In the genomic region with DNA sequence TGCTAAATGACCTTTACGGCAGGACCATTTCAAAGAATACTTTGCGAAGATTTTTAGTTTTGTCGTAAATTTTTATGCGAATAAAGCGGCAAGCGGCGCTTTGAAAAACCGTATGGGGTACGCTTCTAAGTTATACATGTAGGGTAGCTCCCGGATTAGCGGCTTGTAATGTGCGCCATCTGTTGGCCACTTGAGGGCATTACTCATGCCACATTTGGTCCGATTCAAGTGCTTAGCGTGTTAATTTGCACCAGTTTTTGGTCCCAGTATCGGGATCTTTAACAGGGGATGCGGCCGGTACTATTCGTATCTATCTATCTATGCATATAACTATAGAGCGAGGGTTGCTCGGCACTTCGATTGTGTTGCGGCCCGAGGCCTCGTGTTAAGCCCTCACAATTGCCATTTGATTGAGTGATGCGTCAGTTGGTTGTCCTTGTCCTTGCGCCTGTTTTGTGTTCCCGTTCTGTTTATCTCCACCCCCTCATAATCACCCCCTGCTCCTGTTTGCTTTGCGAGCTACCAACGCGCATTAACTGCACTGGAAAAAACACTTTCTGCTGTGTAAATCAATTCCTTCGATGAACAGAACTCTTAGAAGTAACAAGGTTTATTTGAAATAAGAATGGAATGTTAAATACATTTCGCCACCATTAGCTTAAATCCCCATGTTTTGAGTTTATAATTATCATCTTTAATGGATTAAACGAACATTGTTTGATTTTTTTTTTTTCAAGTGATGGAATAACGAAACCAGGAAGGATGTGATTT, we compare ENCODE assay signal across 1 fruit fly cellular context.
TF ChIP-seq lines count a peak whose summit lies in the region.

No protein-coding gene starts in this region.

TF ChIP-seq in whole organism, embryonic, 481 proteins besides CTCF, POLR2A, EP300 and RAD21 (continued from another document and continues in another):
- TF ChIP-seq insv (GFP tag; optimal IDR thresholded peaks at IDR 0.05; lab: Kevin White, UChicago) (no peak), Stat92E (GFP tag; optimal IDR thresholded peaks at IDR 0.05; lab: Kevin White, UChicago) (no peak), dmrt99B (tag; optimal IDR thresholded peaks at IDR 0.05; lab: Kevin White, UChicago) (peak; percentile 49), tgo (GFP tag; IDR thresholded peaks at IDR 0.05; lab: Robert Waterston, UW) (no peak), mirr (GFP tag; optimal IDR thresholded peaks at IDR 0.05; lab: Kevin White, UChicago) (no peak), usp (GFP tag; optimal IDR thresholded peaks at IDR 0.05; lab: Kevin White, UChicago) (no peak), exex (tag; optimal IDR thresholded peaks at IDR 0.05; lab: Kevin White, UChicago) (no peak), Dip2 (GFP tag; IDR thresholded peaks at IDR 0.05; lab: Robert Waterston, UW) (no peak), CG16813 (GFP tag; IDR thresholded peaks at IDR 0.05; lab: Robert Waterston, UW; ENCODE audit: partially characterized antibody) (no peak), CG8388 (GFP tag; optimal IDR thresholded peaks at IDR 0.05; lab: Kevin White, UChicago) (peak; percentile 27), Camta (GFP tag; optimal IDR thresholded peaks at IDR 0.05; lab: Kevin White, UChicago) (no peak), HHEX (GFP tag; optimal IDR thresholded peaks at IDR 0.05; lab: Kevin White, UChicago) (no peak), ATbp (GFP tag; optimal IDR thresholded peaks at IDR 0.05; lab: Kevin White, UChicago) (peak; percentile 31), CG3281 (GFP tag; optimal IDR thresholded peaks at IDR 0.05; lab: Kevin White, UChicago) (no peak), CG13894 (tag; optimal IDR thresholded peaks at IDR 0.05; lab: Kevin White, UChicago) (no peak), CG10959 (GFP tag; IDR thresholded peaks at IDR 0.05; lab: Robert Waterston, UW) (no peak), CG17802 (tag; optimal IDR thresholded peaks at IDR 0.05; lab: Kevin White, UChicago) (peak; percentile 20), Eip74EF (GFP tag; optimal IDR thresholded peaks at IDR 0.05; lab: Kevin White, UChicago) (no peak), CG2120 (GFP tag; optimal IDR thresholded peaks at IDR 0.05; lab: Kevin White, UChicago) (no peak), dati (GFP tag; IDR thresholded peaks at IDR 0.05; lab: Robert Waterston, UW) (no peak), chm (GFP tag; IDR thresholded peaks at IDR 0.05; lab: Robert Waterston, UW) (no peak), CG6813 (GFP tag; optimal IDR thresholded peaks at IDR 0.05; lab: Kevin White, UChicago) (no peak), tna (GFP tag; IDR thresholded peaks at IDR 0.05; lab: Robert Waterston, UW; ENCODE audit: partially characterized antibody) (no peak), E2f2 (GFP tag; IDR thresholded peaks at IDR 0.05; lab: Robert Waterston, UW) (no peak), Dref (GFP tag; IDR thresholded peaks at IDR 0.05; lab: Robert Waterston, UW) (no peak), Trl (optimal IDR thresholded peaks at IDR 0.05; lab: Kevin White, UChicago) (no peak), Trl (GFP tag; optimal IDR thresholded peaks at IDR 0.05; lab: Kevin White, UChicago) (no peak), Poxn (GFP tag; IDR thresholded peaks at IDR 0.05; lab: Robert Waterston, UW) (no peak), fu2 (GFP tag; optimal IDR thresholded peaks at IDR 0.05; lab: Kevin White, UChicago) (no peak), CG17385 (GFP tag; optimal IDR thresholded peaks at IDR 0.05; lab: Kevin White, UChicago) (no peak), Optix (GFP tag; IDR thresholded peaks at IDR 0.05; lab: Robert Waterston, UW) (no peak), so (GFP tag; IDR thresholded peaks at IDR 0.05; lab: Robert Waterston, UW) (no peak), unc-4 (GFP tag; IDR thresholded peaks at IDR 0.05; lab: Robert Waterston, UW; ENCODE audit: partially characterized antibody) (no peak), pfk (GFP tag; optimal IDR thresholded peaks at IDR 0.05; lab: Kevin White, UChicago) (no peak), CG18011 (GFP tag; optimal IDR thresholded peaks at IDR 0.05; lab: Kevin White, UChicago) (no peak), Atf-2 (GFP tag; optimal IDR thresholded peaks at IDR 0.05; lab: Kevin White, UChicago) (no peak), CG14965 (GFP tag; optimal IDR thresholded peaks at IDR 0.05; lab: Kevin White, UChicago; ENCODE audit: borderline replicate concordance) (no peak), Hr78 (GFP tag; optimal IDR thresholded peaks at IDR 0.05; lab: Kevin White, UChicago) (no peak), CG30020 (tag; optimal IDR thresholded peaks at IDR 0.05; lab: Kevin White, UChicago) (no peak), CG7987 (GFP tag; optimal IDR thresholded peaks at IDR 0.05; lab: Kevin White, UChicago) (no peak), Ravus (GFP tag; IDR thresholded peaks at IDR 0.05; lab: Robert Waterston, UW) (no peak), Sox102F (GFP tag; optimal IDR thresholded peaks at IDR 0.05; lab: Kevin White, UChicago) (no peak), ftz-f1 (GFP tag; optimal IDR thresholded peaks at IDR 0.05; lab: Kevin White, UChicago) (no peak), ttk (GFP tag; IDR thresholded peaks at IDR 0.05; lab: Robert Waterston, UW) (no peak), h (optimal IDR thresholded peaks at IDR 0.05; lab: Kevin White, UChicago) (no peak), slbo (GFP tag; IDR thresholded peaks at IDR 0.05; lab: Robert Waterston, UW) (no peak), CG6175 (GFP tag; IDR thresholded peaks at IDR 0.05; lab: Robert Waterston, UW) (no peak), Fer3 (tag; optimal IDR thresholded peaks at IDR 0.05; lab: Kevin White, UChicago) (no peak), disco-r (GFP tag; optimal IDR thresholded peaks at IDR 0.05; lab: Kevin White, UChicago) (no peak), ap (GFP tag; IDR thresholded peaks at IDR 0.05; lab: Robert Waterston, UW) (no peak), CG8290 (GFP tag; optimal IDR thresholded peaks at IDR 0.05; lab: Kevin White, UChicago) (no peak), CG8290 (tag; optimal IDR thresholded peaks at IDR 0.05; lab: Kevin White, UChicago) (no peak), Dfd (GFP tag; optimal IDR thresholded peaks at IDR 0.05; lab: Kevin White, UChicago) (no peak), maf-S (GFP tag; optimal IDR thresholded peaks at IDR 0.05; lab: Kevin White, UChicago) (no peak), peb (GFP tag; IDR thresholded peaks at IDR 0.05; lab: Robert Waterston, UW) (no peak), CG11560 (tag; IDR thresholded peaks at IDR 0.05; lab: Robert Waterston, UW) (no peak), tx (GFP tag; optimal IDR thresholded peaks at IDR 0.05; lab: Kevin White, UChicago) (no peak), Atf3 (GFP tag; optimal IDR thresholded peaks at IDR 0.05; lab: Kevin White, UChicago) (no peak), CG14014 (GFP tag; IDR thresholded peaks at IDR 0.05; lab: Robert Waterston, UW) (no peak), CG11695 (GFP tag; IDR thresholded peaks at IDR 0.05; lab: Robert Waterston, UW) (no peak), aop (GFP tag; IDR thresholded peaks at IDR 0.05; lab: Robert Waterston, UW) (no peak), CG13424 (tag; optimal IDR thresholded peaks at IDR 0.05; lab: Kevin White, UChicago) (peak; percentile 28), Xbp1 (GFP tag; optimal IDR thresholded peaks at IDR 0.05; lab: Kevin White, UChicago) (no peak), eve (GFP tag; optimal IDR thresholded peaks at IDR 0.05; lab: Kevin White, UChicago) (peak in 1 of 2 experiments; percentile 20), CG2889 (GFP tag; IDR thresholded peaks at IDR 0.05; lab: Robert Waterston, UW) (no peak), CG5245 (GFP tag; optimal IDR thresholded peaks at IDR 0.05; lab: Kevin White, UChicago) (no peak), dan (GFP tag; IDR thresholded peaks at IDR 0.05; lab: Robert Waterston, UW) (no peak), CG7963 (GFP tag; IDR thresholded peaks at IDR 0.05; lab: Robert Waterston, UW; ENCODE audit: partially characterized antibody) (no peak), CG3847 (GFP tag; IDR thresholded peaks at IDR 0.05; lab: Robert Waterston, UW) (no peak), bcd (GFP tag; optimal IDR thresholded peaks at IDR 0.05; lab: Kevin White, UChicago) (no peak), zfh2 (GFP tag; optimal IDR thresholded peaks at IDR 0.05; lab: Kevin White, UChicago) (no peak), Mad (GFP tag; optimal IDR thresholded peaks at IDR 0.05; lab: Kevin White, UChicago) (no peak), CG4424 (GFP tag; optimal IDR thresholded peaks at IDR 0.05; lab: Kevin White, UChicago) (peak; percentile 57), CG4707 (GFP tag; optimal IDR thresholded peaks at IDR 0.05; lab: Kevin White, UChicago) (no peak), HLH54F (GFP tag; optimal IDR thresholded peaks at IDR 0.05; lab: Kevin White, UChicago) (no peak), CG10267 (tag; optimal IDR thresholded peaks at IDR 0.05; lab: Kevin White, UChicago) (peak; percentile 59), pan (optimal IDR thresholded peaks at IDR 0.05; lab: Kevin White, UChicago) (no peak), pan (GFP tag; optimal IDR thresholded peaks at IDR 0.05 in 1 of 2, IDR thresholded peaks at IDR 0.05 in 1 of 2) (no peak), mld (GFP tag; IDR thresholded peaks at IDR 0.05; lab: Robert Waterston, UW; ENCODE audit: partially characterized antibody) (no peak), CG10366 (GFP tag; IDR thresholded peaks at IDR 0.05; lab: Robert Waterston, UW) (no peak; the same call in 1 of the 2 replicates), luna (GFP tag; optimal IDR thresholded peaks at IDR 0.05; lab: Kevin White, UChicago) (no peak), tap (tag; optimal IDR thresholded peaks at IDR 0.05; lab: Kevin White, UChicago) (no peak), H2.0 (GFP tag; IDR thresholded peaks at IDR 0.05; lab: Robert Waterston, UW) (no peak), B-H2 (GFP tag; optimal IDR thresholded peaks at IDR 0.05; lab: Kevin White, UChicago) (no peak), gcm (GFP tag; optimal IDR thresholded peaks at IDR 0.05; lab: Kevin White, UChicago) (no peak), CG13287 (GFP tag; IDR thresholded peaks at IDR 0.05; lab: Robert Waterston, UW; ENCODE audit: partially characterized antibody) (no peak), otp (GFP tag; IDR thresholded peaks at IDR 0.05; lab: Robert Waterston, UW) (no peak), nerfin-2 (GFP tag; IDR thresholded peaks at IDR 0.05; lab: Robert Waterston, UW; ENCODE audit: partially characterized antibody) (no peak), bab2 (GFP tag; optimal IDR thresholded peaks at IDR 0.05; lab: Kevin White, UChicago) (peak; percentile 15), pnt (GFP tag; optimal IDR thresholded peaks at IDR 0.05; lab: Kevin White, UChicago) (no peak), CG11085 (GFP tag; IDR thresholded peaks at IDR 0.05; lab: Robert Waterston, UW) (no peak), CG11696 (GFP tag; IDR thresholded peaks at IDR 0.05; lab: Robert Waterston, UW) (no peak), CG12219 (GFP tag; optimal IDR thresholded peaks at IDR 0.05; lab: Kevin White, UChicago) (peak; percentile 15), CG8924 (tag; optimal IDR thresholded peaks at IDR 0.05; lab: Kevin White, UChicago) (peak; percentile 11), jumu (GFP tag; optimal IDR thresholded peaks at IDR 0.05; lab: Kevin White, UChicago) (peak; percentile 25), CG9437 (GFP tag; optimal IDR thresholded peaks at IDR 0.05; lab: Kevin White, UChicago) (no peak), hkb (optimal IDR thresholded peaks at IDR 0.05; lab: Kevin White, UChicago) (no peak), hkb (GFP tag; IDR thresholded peaks at IDR 0.05; lab: Robert Waterston, UW) (no peak), kni (GFP tag; optimal IDR thresholded peaks at IDR 0.05; lab: Kevin White, UChicago) (peak; percentile 63), CG8089 (GFP tag; optimal IDR thresholded peaks at IDR 0.05; lab: Kevin White, UChicago) (peak; percentile 18), Sry-β (GFP tag; optimal IDR thresholded peaks at IDR 0.05; lab: Kevin White, UChicago) (no peak), CG1529 (GFP tag; optimal IDR thresholded peaks at IDR 0.05; lab: Kevin White, UChicago) (no peak), Doc2 (GFP tag; IDR thresholded peaks at IDR 0.05; lab: Robert Waterston, UW) (no peak), Tbp (GFP tag; optimal IDR thresholded peaks at IDR 0.05; lab: Kevin White, UChicago) (no peak), Nf-YC (tag; optimal IDR thresholded peaks at IDR 0.05; lab: Kevin White, UChicago) (no peak), gt (GFP tag; IDR thresholded peaks at IDR 0.05; lab: Robert Waterston, UW) (no peak), tio (GFP tag; optimal IDR thresholded peaks at IDR 0.05; lab: Kevin White, UChicago) (peak; percentile 4), Ada2b (GFP tag; IDR thresholded peaks at IDR 0.05; lab: Robert Waterston, UW) (no peak), da (GFP tag; optimal IDR thresholded peaks at IDR 0.05; lab: Kevin White, UChicago) (no peak), pros (GFP tag; optimal IDR thresholded peaks at IDR 0.05; lab: Kevin White, UChicago) (peak; percentile 73), Dbx (GFP tag; IDR thresholded peaks at IDR 0.05; lab: Robert Waterston, UW) (no peak), CG3726 (GFP tag; IDR thresholded peaks at IDR 0.05; lab: Robert Waterston, UW) (no peak), Doc3 (GFP tag; IDR thresholded peaks at IDR 0.05; lab: Robert Waterston, UW; ENCODE audit: partially characterized antibody) (no peak), Gsc (GFP tag; IDR thresholded peaks at IDR 0.05; lab: Robert Waterston, UW) (no peak), al (GFP tag; IDR thresholded peaks at IDR 0.05; lab: Robert Waterston, UW) (no peak), oc (tag; optimal IDR thresholded peaks at IDR 0.05; lab: Kevin White, UChicago) (peak; percentile 66), GATAe (GFP tag; conservative IDR thresholded peaks at IDR 0.05; lab: Robert Waterston, UW) (no peak), E2f1 (GFP tag; IDR thresholded peaks at IDR 0.05; lab: Robert Waterston, UW) (no peak), CG9817 (tag; optimal IDR thresholded peaks at IDR 0.05; lab: Kevin White, UChicago) (no peak), CrebB (tag; optimal IDR thresholded peaks at IDR 0.05; lab: Kevin White, UChicago) (no peak), prd (optimal IDR thresholded peaks at IDR 0.05; lab: Kevin White, UChicago) (no peak), prd (GFP tag; IDR thresholded peaks at IDR 0.05; lab: Robert Waterston, UW) (no peak), ken (GFP tag; IDR thresholded peaks at IDR 0.05; lab: Robert Waterston, UW) (no peak), esg (GFP tag; conservative IDR thresholded peaks at IDR 0.05; lab: Robert Waterston, UW) (no peak), Deaf1 (tag; optimal IDR thresholded peaks at IDR 0.05; lab: Kevin White, UChicago) (no peak), sr (GFP tag; IDR thresholded peaks at IDR 0.05; lab: Robert Waterston, UW) (no peak), crol (GFP tag; IDR thresholded peaks at IDR 0.05; lab: Robert Waterston, UW) (no peak), Side (GFP tag; optimal IDR thresholded peaks at IDR 0.05; lab: Kevin White, UChicago) (no peak), CG11456 (GFP tag; IDR thresholded peaks at IDR 0.05; lab: Robert Waterston, UW) (no peak), CG7928 (GFP tag; optimal IDR thresholded peaks at IDR 0.05; lab: Kevin White, UChicago) (no peak), gem (tag; optimal IDR thresholded peaks at IDR 0.05; lab: Kevin White, UChicago) (peak; percentile 70)
